Fruit fly (Drosophila melanogaster): Measurements from ENCODE around the gene CG3106.

The CG3106 gene

dm6 chrX:9658095-9658838, 4.4 kb downstream of the CG3106 start (continued):
- TF ChIP-seq ken (GFP tag; IDR thresholded peaks at IDR 0.05) (peak; percentile 5; the same call in 1 of the 3 replicates), zen2 (GFP tag; IDR thresholded peaks at IDR 0.05; ENCODE audit: partially characterized antibody) (no peak), oc (tag; optimal IDR thresholded peaks at IDR 0.05) (peak; percentile 31), zen (tag; optimal IDR thresholded peaks at IDR 0.05) (peak; percentile 27), HHEX (GFP tag; optimal IDR thresholded peaks at IDR 0.05) (no peak), CG6765 (GFP tag; optimal IDR thresholded peaks at IDR 0.05) (no peak), lab (GFP tag; optimal IDR thresholded peaks at IDR 0.05) (no peak), CG10462 (GFP tag; optimal IDR thresholded peaks at IDR 0.05) (no peak), fd64A (GFP tag; optimal IDR thresholded peaks at IDR 0.05) (no peak), cwo (GFP tag; optimal IDR thresholded peaks at IDR 0.05) (no peak), E2f1 (GFP tag; IDR thresholded peaks at IDR 0.05) (no peak), CG2889 (GFP tag; IDR thresholded peaks at IDR 0.05) (no peak), Dll (GFP tag; IDR thresholded peaks at IDR 0.05; ENCODE audit: partially characterized antibody) (no peak), CG42726 (GFP tag; IDR thresholded peaks at IDR 0.05; ENCODE audit: partially characterized antibody) (0 out of 2 replicates have a peak, but pooled peaks have one; percentile 3), CG2712 (tag; optimal IDR thresholded peaks at IDR 0.05) (no peak), CG9797 (GFP tag; optimal IDR thresholded peaks at IDR 0.05) (no peak), CG1603 (tag; optimal IDR thresholded peaks at IDR 0.05) (no peak), gsb (GFP tag; IDR thresholded peaks at IDR 0.05) (no peak), Hmr (GFP tag; optimal IDR thresholded peaks at IDR 0.05) (no peak), CG18476 (GFP tag; optimal IDR thresholded peaks at IDR 0.05) (no peak), dysf (GFP tag; IDR thresholded peaks at IDR 0.05) (no peak), CG15479 (GFP tag; optimal IDR thresholded peaks at IDR 0.05) (peak; percentile 95), row (GFP tag; IDR thresholded peaks at IDR 0.05) (0 out of 3 replicates have a peak, but pooled peaks have one; percentile 12), CG2120 (GFP tag; optimal IDR thresholded peaks at IDR 0.05) (no peak), CG17829 (tag; optimal IDR thresholded peaks at IDR 0.05) (no peak), gro (GFP tag; optimal IDR thresholded peaks at IDR 0.05) (no peak), Med (GFP tag) (no peak), CG12391 (tag; optimal IDR thresholded peaks at IDR 0.05) (no peak), unpg (GFP tag; optimal IDR thresholded peaks at IDR 0.05) (no peak), exex (tag; optimal IDR thresholded peaks at IDR 0.05) (no peak), CG3847 (GFP tag; IDR thresholded peaks at IDR 0.05) (no peak), CG4707 (GFP tag; optimal IDR thresholded peaks at IDR 0.05) (peak; percentile 29), Dip3 (GFP tag; optimal IDR thresholded peaks at IDR 0.05) (no peak), ase (GFP tag; IDR thresholded peaks at IDR 0.05) (no peak), Pdp1 (GFP tag; optimal IDR thresholded peaks at IDR 0.05) (peak in 1 of 2 experiments; percentile 3), CG8359 (GFP tag; optimal IDR thresholded peaks at IDR 0.05; ENCODE audit: borderline replicate concordance) (no peak), Dfd (GFP tag; optimal IDR thresholded peaks at IDR 0.05) (no peak), Dref (GFP tag; IDR thresholded peaks at IDR 0.05) (no peak), CG9727 (GFP tag; optimal IDR thresholded peaks at IDR 0.05) (no peak), gcm (GFP tag; optimal IDR thresholded peaks at IDR 0.05) (peak; percentile 44), onecut (GFP tag; IDR thresholded peaks at IDR 0.05) (no peak), gem (tag; optimal IDR thresholded peaks at IDR 0.05) (peak; percentile 13), ara (GFP tag; IDR thresholded peaks at IDR 0.05) (no peak), Hr3 (GFP tag; optimal IDR thresholded peaks at IDR 0.05) (no peak), Bdp1 (GFP tag; optimal IDR thresholded peaks at IDR 0.05) (no peak), prd (optimal IDR thresholded peaks at IDR 0.05) (no peak), prd (GFP tag; IDR thresholded peaks at IDR 0.05) (0 out of 3 replicates have a peak, but pooled peaks have one; percentile 14), Lhr (GFP tag; optimal IDR thresholded peaks at IDR 0.05) (no peak), sd (tag; optimal IDR thresholded peaks at IDR 0.05) (peak; percentile 79)
